Worm (Caenorhabditis elegans) whole organism, L2 larva: ENCODE results near the gene Y39A3CL.3.

Source experiments
- ama-1 ChIP-seq: fragments of 150-350 bp; optimal IDR thresholded peaks from 2 replicates; lab custom pipeline; 2018; ENCODE audit warnings: inconsistent platforms
- blmp-1 ChIP-seq: sonication (generic microtip); optimal IDR thresholded peaks from 2 replicates; lab custom pipeline; 2017; ENCODE audit warnings: missing genetic modification characterization, mild to moderate bottlenecking, missing compliant biosample characterization, antibody characterized with exemption, moderate library complexity; ENCODE audit not compliant: insufficient read depth
- ceh-16 ChIP-seq: fragments of 150-350 bp; optimal IDR thresholded peaks from 2 replicates; lab custom pipeline; 2014; ENCODE audit warnings: missing biosample characterization, missing genetic modification characterization
- ceh-82 ChIP-seq: fragments of 150-350 bp; optimal IDR thresholded peaks from 2 replicates; lab custom pipeline; 2014; ENCODE audit warnings: missing biosample characterization, missing genetic modification characterization
- crh-2 ChIP-seq: sonication (generic microtip); optimal IDR thresholded peaks from 2 replicates; lab custom pipeline; 2017; ENCODE audit warnings: missing biosample characterization, missing genetic modification characterization
- egl-27 ChIP-seq: sonication (generic microtip); optimal IDR thresholded peaks from 3 replicates; lab custom pipeline; 2017; ENCODE audit warnings: missing biosample characterization, missing genetic modification reagents, missing genetic modification characterization
- lin-13 ChIP-seq: fragments of 150-350 bp; optimal IDR thresholded peaks from 2 replicates; lab custom pipeline; 2014; ENCODE audit warnings: missing biosample characterization, missing genetic modification reagents, missing genetic modification characterization
- lsy-2 ChIP-seq, 2 experiments: fragments of 150-350 bp in 1 of 2; sonication (generic microtip) in 1 of 2; optimal IDR thresholded peaks; 2 replicates each; lab custom pipeline; 2014 to 2017; ENCODE audit warnings: missing biosample characterization in 2 of 2, missing genetic modification characterization in 2 of 2
- nhr-23 ChIP-seq: fragments of 150-350 bp; optimal IDR thresholded peaks from 2 replicates; lab custom pipeline; 2014; ENCODE audit warnings: missing biosample characterization, missing genetic modification reagents, missing genetic modification characterization
- nhr-25 ChIP-seq: fragments of 150-350 bp; sonication (generic microtip); optimal IDR thresholded peaks from 3 replicates; lab custom pipeline; 2014; ENCODE audit warnings: missing biosample characterization, missing genetic modification characterization
- peb-1 ChIP-seq: fragments of 150-350 bp; optimal IDR thresholded peaks from 2 replicates; lab custom pipeline; 2014; ENCODE audit warnings: missing biosample characterization, missing genetic modification characterization
- unc-62 ChIP-seq: fragments of 150-350 bp; optimal IDR thresholded peaks from 2 replicates; lab custom pipeline; 2014; ENCODE audit warnings: missing biosample characterization, missing genetic modification reagents, missing genetic modification characterization
- zag-1 ChIP-seq: fragments of 150-350 bp; optimal IDR thresholded peaks from 2 replicates; lab custom pipeline; 2014; ENCODE audit warnings: missing biosample characterization, missing genetic modification characterization

DNA sequence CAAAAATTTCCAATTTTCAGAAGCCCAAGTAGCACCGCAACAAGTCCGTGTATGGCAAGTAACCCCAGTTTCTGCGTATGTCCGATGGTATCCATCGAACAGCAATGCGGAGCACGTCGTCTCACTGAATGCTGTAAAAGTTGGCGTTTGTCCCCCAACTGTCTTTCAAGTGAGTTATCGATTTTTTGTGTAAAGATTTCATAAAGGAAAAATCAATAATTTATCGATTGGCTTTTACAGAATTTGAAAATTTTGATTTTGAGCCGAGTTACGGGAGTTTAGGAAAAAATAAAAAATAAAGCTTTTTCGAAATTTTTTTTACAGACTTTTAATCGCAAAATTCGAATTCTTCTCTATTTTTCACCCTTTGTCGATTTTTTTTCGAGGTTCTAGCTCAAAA lies 16.5 kb downstream of the Y39A3CL.3 start:
- TF ChIP-seq ceh-82 (tag; lab: Kevin White, UChicago), result no peak
- TF ChIP-seq lsy-2 (tag; optimal IDR thresholded peaks at IDR 0.05; lab: Kevin White, UChicago), result no peak
- no peak for TF ChIP-seq blmp-1 (tag; lab: Kevin White, UChicago)
- TF ChIP-seq ceh-16 (tag; lab: Kevin White, UChicago), result no peak
- TF ChIP-seq crh-2, result no peak
- TF ChIP-seq zag-1 (tag; lab: Kevin White, UChicago), result no peak
- TF ChIP-seq unc-62 (GFP tag; lab: Kevin White, UChicago), result no peak
- no peak for TF ChIP-seq nhr-25 (tag; lab: Kevin White, UChicago)
- TF ChIP-seq peb-1 (tag; lab: Kevin White, UChicago), result no peak
- TF ChIP-seq ama-1, result no peak
- no peak for TF ChIP-seq lin-13
- TF ChIP-seq egl-27 (tag; lab: Kevin White, UChicago), result no peak
- no peak for TF ChIP-seq nhr-23 (tag; lab: Kevin White, UChicago)
